Worm (Caenorhabditis elegans) whole organism, L4 larva: ENCODE results near the gene C08F8.3.
A peak's percentile ranks its signal among the peaks of the same experiment; 100 is the strongest.

Experiments used
- F37D6.2 ChIP-seq: sonication (generic microtip); optimal IDR thresholded peaks from 2 replicates; lab custom pipeline; 2016; ENCODE audit warnings: mild to moderate bottlenecking, missing genetic modification characterization, missing compliant biosample characterization
- F44E2.7 ChIP-seq: fragments of 200-800 bp; sonication (Bioruptor generic); IDR thresholded peaks from 2 replicates; pipeline ENCODE4 v2.1.2; 2022; ENCODE audit warnings: missing genetic modification characterization, missing compliant biosample characterization
- R02D3.7 ChIP-seq: fragments of 150-350 bp; sonication (generic microtip); optimal IDR thresholded peaks from 3 replicates; lab custom pipeline; 2014; ENCODE audit warnings: missing biosample characterization, missing genetic modification characterization
- Y105C5A.15 ChIP-seq: fragments of 200-800 bp; sonication (Bioruptor generic); IDR thresholded peaks from 2 replicates; pipeline ENCODE4 v1.3.6; 2022; ENCODE audit warnings: missing genetic modification characterization, missing compliant biosample characterization
- Y48G9A.11 ChIP-seq: fragments of 200-800 bp; sonication (Bioruptor generic); IDR thresholded peaks from 2 replicates; pipeline ENCODE4 v1.3.6; 2022; ENCODE audit warnings: missing genetic modification reagents, missing genetic modification characterization, missing compliant biosample characterization
- Y5F2A.4 ChIP-seq: fragments of 200-800 bp; sonication (Bioruptor generic); optimal IDR thresholded peaks from 2 replicates; lab custom pipeline; 2018; ENCODE audit warnings: mild to moderate bottlenecking, missing genetic modification characterization, missing compliant biosample characterization
- Y75B8A.6 ChIP-seq: fragments of 200-800 bp; sonication (Bioruptor generic); IDR thresholded peaks from 2 replicates; pipeline ENCODE4 v1.3.6; 2022; ENCODE audit warnings: missing genetic modification reagents, missing genetic modification characterization, missing compliant biosample characterization
- aha-1 ChIP-seq: fragments of 150-350 bp; peaks from one replicate; lab custom pipeline; 2014; ENCODE audit warnings: missing biosample characterization, missing genetic modification characterization
- arid-1 ChIP-seq: fragments of 200-800 bp; sonication (Bioruptor generic); conservative IDR thresholded peaks from 2 replicates; pipeline ENCODE4 v1.3.6; 2022; ENCODE audit warnings: missing genetic modification reagents, missing genetic modification characterization, missing compliant biosample characterization
- ceh-32 ChIP-seq: sonication (generic microtip); optimal IDR thresholded peaks from 2 replicates; lab custom pipeline; 2016; ENCODE audit warnings: mild to moderate bottlenecking, missing genetic modification characterization, missing compliant biosample characterization; ENCODE audit not compliant: poor library complexity
- ceh-62 ChIP-seq: sonication (generic microtip); optimal IDR thresholded peaks from 2 replicates; lab custom pipeline; 2017; ENCODE audit warnings: missing biosample characterization, missing genetic modification characterization
- ceh-82 ChIP-seq: sonication (generic microtip); optimal IDR thresholded peaks from 2 replicates; lab custom pipeline; 2017; ENCODE audit warnings: missing biosample characterization, missing genetic modification characterization
- ces-1 ChIP-seq: fragments of 150-350 bp; sonication (generic microtip); optimal IDR thresholded peaks from 4 replicates; lab custom pipeline; 2014; ENCODE audit warnings: missing biosample characterization, missing genetic modification reagents, missing genetic modification characterization
- daf-19 ChIP-seq: fragments of 200-800 bp; sonication (Bioruptor generic); conservative IDR thresholded peaks from 2 replicates; pipeline ENCODE4 v1.3.6; 2022; ENCODE audit warnings: missing genetic modification characterization, missing compliant biosample characterization
- dmd-6 ChIP-seq: fragments of 200-800 bp; sonication (Bioruptor generic); IDR thresholded peaks from 2 replicates; pipeline ENCODE4 v1.3.6; 2022; ENCODE audit warnings: missing genetic modification reagents, missing genetic modification characterization, missing compliant biosample characterization
- duxl-1 ChIP-seq: sonication (generic microtip); optimal IDR thresholded peaks from 2 replicates; lab custom pipeline; 2016; ENCODE audit warnings: mild to moderate bottlenecking, missing genetic modification characterization, moderate library complexity, missing compliant biosample characterization; ENCODE audit not compliant: poor library complexity
- dve-1 ChIP-seq: sonication (generic microtip); optimal IDR thresholded peaks from 2 replicates; lab custom pipeline; 2017; ENCODE audit warnings: antibody characterized with exemption, mild to moderate bottlenecking, missing genetic modification characterization, missing compliant biosample characterization; ENCODE audit not compliant: insufficient read depth
- fkh-10 ChIP-seq: fragments of 150-350 bp; optimal IDR thresholded peaks from 2 replicates; lab custom pipeline; 2014; ENCODE audit warnings: missing biosample characterization, missing genetic modification reagents, missing genetic modification characterization
- fos-1 ChIP-seq: fragments of 150-350 bp; optimal IDR thresholded peaks from 2 replicates; lab custom pipeline; 2014; ENCODE audit warnings: missing biosample characterization, missing genetic modification characterization
- hlh-11 ChIP-seq: fragments of 200-800 bp; sonication (Bioruptor generic); optimal IDR thresholded peaks from 2 replicates; lab custom pipeline; 2018; ENCODE audit warnings: mild to moderate bottlenecking, missing genetic modification characterization, missing compliant biosample characterization
- hlh-30 ChIP-seq: sonication (generic microtip); optimal IDR thresholded peaks from 2 replicates; lab custom pipeline; 2017; ENCODE audit warnings: antibody characterized with exemption, mild to moderate bottlenecking, missing genetic modification characterization, missing compliant biosample characterization; ENCODE audit not compliant: insufficient read depth
- jun-1 ChIP-seq: fragments of 150-350 bp; optimal IDR thresholded peaks from 2 replicates; lab custom pipeline; 2014; ENCODE audit warnings: missing biosample characterization, missing genetic modification reagents, missing genetic modification characterization
- lin-1 ChIP-seq: fragments of 200-800 bp; sonication (Bioruptor generic); IDR thresholded peaks from 2 replicates; pipeline ENCODE4 v1.3.6; 2022; ENCODE audit warnings: missing genetic modification reagents, missing genetic modification characterization, missing compliant biosample characterization
- lin-38 ChIP-seq: fragments of 200-800 bp; sonication (Bioruptor generic); IDR thresholded peaks from 2 replicates; pipeline ENCODE4 v1.3.6; 2022; ENCODE audit warnings: missing genetic modification reagents, missing genetic modification characterization, missing compliant biosample characterization
- madf-5 ChIP-seq, 2 experiments: fragments of 200-800 bp; sonication (Bioruptor generic); IDR thresholded peaks; 2 replicates each; pipeline ENCODE4 v1.3.6; 2022; ENCODE audit warnings: missing compliant biosample characterization in 2 of 2, missing genetic modification characterization in 2 of 2
- mdt-29 ChIP-seq: fragments of 200-800 bp; sonication (Bioruptor generic); IDR thresholded peaks from 2 replicates; pipeline ENCODE4 v1.3.6; 2022; ENCODE audit warnings: missing genetic modification reagents, missing genetic modification characterization, missing compliant biosample characterization
- mep-1 ChIP-seq: fragments of 150-350 bp; sonication (generic microtip); optimal IDR thresholded peaks from 3 replicates; lab custom pipeline; 2014; ENCODE audit warnings: missing biosample characterization, missing genetic modification characterization
- mes-2 ChIP-seq: sonication (generic microtip); optimal IDR thresholded peaks from 2 replicates; lab custom pipeline; 2016; ENCODE audit warnings: missing genotype, mild to moderate bottlenecking, missing genetic modification characterization, missing compliant biosample characterization; ENCODE audit not compliant: poor library complexity, severe bottlenecking
- mxl-2 ChIP-seq: fragments of 200-800 bp; sonication (Bioruptor generic); conservative IDR thresholded peaks from 2 replicates; pipeline ENCODE4 v1.3.6; 2022; ENCODE audit warnings: missing genetic modification reagents, missing genetic modification characterization, missing compliant biosample characterization
- nhr-10 ChIP-seq: fragments of 150-350 bp; optimal IDR thresholded peaks from 2 replicates; lab custom pipeline; 2014; ENCODE audit warnings: missing biosample characterization, missing genetic modification characterization
- nhr-102 ChIP-seq: sonication (generic microtip); optimal IDR thresholded peaks from 2 replicates; lab custom pipeline; 2016; ENCODE audit warnings: mild to moderate bottlenecking, missing genetic modification characterization, moderate library complexity, missing compliant biosample characterization
- nhr-111 ChIP-seq: fragments of 200-800 bp; sonication (Bioruptor generic); optimal IDR thresholded peaks from 2 replicates; lab custom pipeline; 2018; ENCODE audit warnings: mild to moderate bottlenecking, missing genetic modification characterization, missing compliant biosample characterization
- nhr-25 ChIP-seq: sonication (generic microtip); optimal IDR thresholded peaks from 2 replicates; lab custom pipeline; 2017; ENCODE audit warnings: missing genetic modification characterization, mild to moderate bottlenecking, missing compliant biosample characterization, antibody characterized with exemption, moderate library complexity, borderline replicate concordance; ENCODE audit not compliant: insufficient read depth
- nhr-48 ChIP-seq: sonication (generic microtip); optimal IDR thresholded peaks from 2 replicates; lab custom pipeline; 2016; ENCODE audit warnings: mild to moderate bottlenecking, missing genetic modification characterization, missing compliant biosample characterization
- nhr-77 ChIP-seq: fragments of 150-350 bp; optimal IDR thresholded peaks from 2 replicates; lab custom pipeline; 2014; ENCODE audit warnings: missing biosample characterization, missing genetic modification characterization
- pha-4 ChIP-seq, 2 experiments: fragments of 150-350 bp in 1 of 2; fragments of 200-800 bp in 1 of 2; sonication (Bioruptor generic) in 1 of 2; IDR thresholded peaks in 1 of 2; optimal IDR thresholded peaks in 1 of 2; 2 replicates each; pipeline versions ENCODE4 v1.3.6 to Lab custom; 2014 to 2022; ENCODE audit warnings: missing genetic modification characterization in 2 of 2, missing genetic modification reagents in 2 of 2, missing biosample characterization in 1 of 2, missing compliant biosample characterization in 1 of 2
- rbr-2 ChIP-seq: sonication (generic microtip); optimal IDR thresholded peaks from 2 replicates; lab custom pipeline; 2016; ENCODE audit warnings: missing genotype, missing genetic modification characterization, missing compliant biosample characterization
- sdz-12 ChIP-seq: fragments of 200-800 bp; sonication (Bioruptor generic); optimal IDR thresholded peaks from 2 replicates; lab custom pipeline; 2018; ENCODE audit warnings: mild to moderate bottlenecking, missing genetic modification characterization, missing compliant biosample characterization
- set-16 ChIP-seq: fragments of 200-800 bp; sonication (Bioruptor generic); IDR thresholded peaks from 2 replicates; pipeline ENCODE4 v1.3.6; 2022; ENCODE audit warnings: missing genetic modification reagents, missing genetic modification characterization, missing compliant biosample characterization
- skn-1 ChIP-seq: fragments of 150-350 bp; optimal IDR thresholded peaks from 2 replicates; lab custom pipeline; 2014; ENCODE audit warnings: missing biosample characterization, missing genetic modification characterization
- snpc-1.2 ChIP-seq: fragments of 200-800 bp; sonication (Bioruptor generic); IDR thresholded peaks from 2 replicates; pipeline ENCODE4 v1.3.6; 2022; ENCODE audit warnings: missing genetic modification reagents, missing genetic modification characterization, missing compliant biosample characterization
- spr-1 ChIP-seq: sonication (generic microtip); optimal IDR thresholded peaks from 2 replicates; lab custom pipeline; 2016; ENCODE audit warnings: mild to moderate bottlenecking, missing genetic modification characterization, missing compliant biosample characterization
- spr-3 ChIP-seq: fragments of 200-800 bp; sonication (Bioruptor generic); optimal IDR thresholded peaks from 2 replicates; lab custom pipeline; 2018; ENCODE audit warnings: mild to moderate bottlenecking, missing genetic modification characterization, missing compliant biosample characterization
- tag-97 ChIP-seq: fragments of 200-800 bp; sonication (Bioruptor generic); IDR thresholded peaks from 2 replicates; pipeline ENCODE4 v1.3.6; 2022; ENCODE audit warnings: missing genetic modification characterization, missing compliant biosample characterization
- tra-1 ChIP-seq: fragments of 200-800 bp; sonication (Bioruptor generic); IDR thresholded peaks from 2 replicates; pipeline ENCODE4 v1.3.6; 2022; ENCODE audit warnings: missing genetic modification reagents, missing genetic modification characterization, missing compliant biosample characterization
- unc-62 ChIP-seq, 3 experiments: fragments of 150-350 bp in 1 of 3; sonication (generic microtip); optimal IDR thresholded peaks in 2 of 3; peaks in 1 of 3; 1 replicate in 1 of 3; 2 replicates in 2 of 3; lab custom pipeline; 2014 to 2017; ENCODE audit warnings: missing biosample characterization in 3 of 3, missing genetic modification characterization in 3 of 3, missing genetic modification reagents in 3 of 3, missing genotype in 1 of 3
- vab-7 ChIP-seq: fragments of 200-800 bp; sonication (Bioruptor generic); IDR thresholded peaks from 2 replicates; pipeline ENCODE4 v1.3.6; 2022; ENCODE audit warnings: missing genetic modification reagents, missing genetic modification characterization, missing compliant biosample characterization
- zag-1 ChIP-seq: fragments of 150-350 bp; optimal IDR thresholded peaks from 2 replicates; lab custom pipeline; 2014; ENCODE audit warnings: missing biosample characterization, missing genetic modification characterization
- zfp-2 ChIP-seq: sonication (generic microtip); optimal IDR thresholded peaks from 2 replicates; lab custom pipeline; 2016; ENCODE audit warnings: mild to moderate bottlenecking, missing genetic modification characterization, missing compliant biosample characterization

C08F8.3 gene

DNA sequence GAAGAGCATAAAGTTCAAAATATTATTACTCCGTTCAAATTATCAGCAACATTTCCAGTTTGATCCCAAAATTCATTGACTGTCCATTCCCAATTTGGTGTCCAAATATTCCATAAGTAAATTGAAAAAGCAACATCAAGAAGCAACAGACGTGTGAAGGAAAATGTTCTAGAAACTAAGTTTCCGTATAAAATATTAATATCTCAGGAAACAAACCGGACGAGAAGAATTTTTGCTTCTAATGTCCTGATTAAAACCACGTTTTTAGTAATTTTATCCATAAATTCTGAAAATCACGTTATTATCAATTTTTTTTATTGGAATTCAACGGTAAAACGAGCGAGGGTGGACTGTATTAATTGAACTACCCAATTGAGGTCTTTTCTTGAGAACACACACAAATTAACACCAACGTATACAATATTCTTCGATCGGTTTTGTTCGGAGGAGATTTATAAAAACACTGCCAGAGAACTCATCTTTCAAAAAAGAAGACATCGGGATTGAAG lies 7.8 kb upstream of the C08F8.3 start, which contains the start of gene pigq-1 (continued):
- TF ChIP-seq skn-1 (tag; lab: Kevin White, UChicago) (no peak), F44E2.7 (GFP tag; lab: Robert Waterston, UW) (no peak), Y5F2A.4 (GFP tag; lab: Kevin White, UChicago) (no peak), tag-97 (GFP tag; lab: Robert Waterston, UW) (no peak), duxl-1 (tag; lab: Kevin White, UChicago) (no peak), ces-1 (GFP tag; lab: Kevin White, UChicago) (no peak), Y48G9A.11 (peak; percentile 36; the same call in 1 of the 2 replicates), daf-19 (0 out of 2 replicates have a peak, but pooled peaks have one; percentile 28), nhr-25 (tag; lab: Kevin White, UChicago) (no peak), zfp-2 (tag; lab: Kevin White, UChicago) (peak; percentile 25), rbr-2 (tag; lab: Kevin White, UChicago) (no peak), ceh-82 (tag; lab: Kevin White, UChicago) (no peak), mep-1 (tag; lab: Kevin White, UChicago) (peak; percentile 63), madf-5 (GFP tag; IDR thresholded peaks at IDR 0.05; lab: Robert Waterston, UW) (0 out of 4 replicates have a peak, but pooled peaks of 1 of the 2 experiments have one; percentile 24), nhr-48 (tag; lab: Kevin White, UChicago) (peak; percentile 40), nhr-102 (peak; percentile 77), hlh-11 (tag; lab: Kevin White, UChicago) (no peak), dve-1 (tag; lab: Kevin White, UChicago) (peak; percentile 20), ceh-32 (tag; lab: Kevin White, UChicago) (no peak), fkh-10 (no peak), spr-3 (GFP tag; lab: Kevin White, UChicago) (peak; percentile 49), jun-1 (no peak), sdz-12 (GFP tag; lab: Kevin White, UChicago) (no peak), snpc-1.2 (GFP tag; lab: Robert Waterston, UW) (peak; percentile 65; the same call in 1 of the 2 replicates), nhr-111 (GFP tag; lab: Kevin White, UChicago) (no peak), arid-1 (GFP tag; lab: Robert Waterston, UW) (no peak), aha-1 (tag; lab: Kevin White, UChicago) (no peak), lin-38 (peak; percentile 65), spr-1 (tag; lab: Kevin White, UChicago) (peak; percentile 43), vab-7 (GFP tag; lab: Robert Waterston, UW) (no peak), lin-1 (GFP tag; lab: Robert Waterston, UW) (no peak), mxl-2 (GFP tag; lab: Robert Waterston, UW) (no peak), nhr-77 (tag; lab: Kevin White, UChicago) (no peak), Y75B8A.6 (GFP tag; lab: Robert Waterston, UW) (no peak), R02D3.7 (tag; lab: Kevin White, UChicago) (no peak), dmd-6 (no peak), tra-1 (GFP tag; lab: Robert Waterston, UW) (no peak; the same call in 1 of the 2 replicates), ceh-62 (tag; lab: Kevin White, UChicago) (no peak), unc-62 (GFP tag; optimal IDR thresholded peaks at IDR 0.05 in 1 of 2; lab: Kevin White, UChicago) (no peak), unc-62 (tag; optimal IDR thresholded peaks at IDR 0.05; lab: Kevin White, UChicago) (no peak), nhr-10 (tag; lab: Kevin White, UChicago) (no peak), fos-1 (tag; lab: Kevin White, UChicago) (no peak), F37D6.2 (tag; lab: Kevin White, UChicago) (no peak), pha-4 (GFP tag; IDR thresholded peaks at IDR 0.05; lab: Robert Waterston, UW) (peak; percentile 59; the same call in 1 of the 2 replicates), pha-4 (tag; optimal IDR thresholded peaks at IDR 0.05; lab: Kevin White, UChicago) (no peak), zag-1 (tag; lab: Kevin White, UChicago) (peak; percentile 55), set-16 (no peak), Y105C5A.15 (GFP tag; lab: Robert Waterston, UW) (0 out of 2 replicates have a peak, but pooled peaks have one; percentile 54), mdt-29 (GFP tag; lab: Robert Waterston, UW) (peak; percentile 34; the same call in 1 of the 2 replicates), hlh-30 (tag; lab: Kevin White, UChicago) (no peak), mes-2 (peak; percentile 16)
